Worm (Caenorhabditis elegans): ENCODE results near the gene C35C5.9.

The C35C5.9 gene

DNA sequence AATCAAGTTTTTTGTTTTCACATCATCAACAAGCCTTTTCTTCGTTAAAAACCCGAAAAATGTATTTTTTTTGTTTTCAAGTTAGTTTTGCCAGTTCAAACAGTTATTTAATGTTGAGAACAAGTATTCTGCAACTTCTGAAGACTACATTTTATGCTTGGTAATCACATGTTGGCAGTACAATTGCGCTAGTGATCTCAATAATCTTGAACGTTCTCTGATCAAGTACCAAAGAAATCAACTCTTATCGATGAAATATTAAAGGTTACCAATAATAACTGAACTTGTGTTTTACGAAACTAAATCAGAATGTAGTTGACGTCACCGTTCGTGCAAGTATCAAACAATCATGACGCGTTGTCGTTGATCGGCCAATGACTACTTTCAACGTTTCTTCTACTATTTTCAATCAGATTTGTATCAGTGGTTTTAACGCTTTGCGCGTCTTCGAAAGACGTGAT is 2.8 kb upstream of the C35C5.9 start, which contains the start of gene C35C5.8:
Gene C35C5.8, plus strand, starts transcription at position 51 of the 461 bp plus-strand sequence.
- TF ChIP-seq nhr-12 (tag; optimal IDR thresholded peaks at IDR 0.05) (no peak), lin-13 (tag; optimal IDR thresholded peaks at IDR 0.05) (no peak), mab-5 (tag; optimal IDR thresholded peaks at IDR 0.05) (no peak), bed-3 (GFP tag; optimal IDR thresholded peaks at IDR 0.05) (no peak)

DNA sequence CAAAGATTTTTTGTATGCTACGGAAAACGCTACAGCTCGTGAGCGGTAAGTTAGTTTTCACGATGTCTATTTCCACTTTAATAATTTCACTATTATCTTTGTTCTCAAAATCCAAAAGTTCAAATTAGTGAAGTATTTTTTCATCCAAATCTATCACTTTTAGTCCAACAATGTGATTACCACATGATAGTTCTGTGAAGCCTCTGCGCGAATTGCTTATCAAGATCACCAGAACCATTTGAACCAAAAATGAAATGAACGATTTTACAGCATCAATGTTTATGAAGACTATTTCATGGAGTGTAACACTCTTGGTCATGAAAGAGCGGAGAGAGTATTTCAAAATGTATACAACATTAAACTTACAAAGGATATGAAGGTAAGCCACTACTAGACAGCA is 1.9 kb upstream of the C35C5.9 start:
- TF ChIP-seq zip-8 (tag; optimal IDR thresholded peaks at IDR 0.05) (no peak), lsy-2 (tag; optimal IDR thresholded peaks at IDR 0.05) (no peak), nhr-28 (tag; optimal IDR thresholded peaks at IDR 0.05) (no peak), pha-4 (tag; optimal IDR thresholded peaks at IDR 0.05) (no peak), lin-32 (GFP tag; optimal IDR thresholded peaks at IDR 0.05) (no peak)

DNA sequence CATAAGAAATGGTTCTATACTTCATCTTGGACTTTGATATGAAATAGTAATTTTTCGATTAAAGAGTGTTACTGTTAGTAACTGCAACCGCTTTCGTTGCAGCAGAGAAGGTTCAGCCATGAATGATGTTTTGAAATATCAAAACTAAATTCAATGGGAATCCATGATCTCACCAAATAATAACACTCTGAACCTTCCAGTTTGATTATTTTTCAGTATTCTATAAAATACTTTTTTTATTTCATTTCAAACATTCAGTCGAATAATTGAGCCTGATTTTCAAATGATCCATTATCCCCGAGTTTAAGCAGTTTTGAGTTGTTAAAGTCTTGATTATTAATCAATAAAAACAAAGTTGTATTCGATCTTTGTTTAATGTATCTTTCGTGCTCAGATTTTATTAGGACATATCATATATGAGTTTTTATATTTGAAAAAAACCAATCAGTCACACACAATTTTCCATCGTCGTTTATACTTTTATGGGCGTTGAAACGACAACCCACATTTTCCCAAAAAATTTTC is 934 bp downstream of the C35C5.9 start, which contains the start of gene gcp-2.2:
Gene gcp-2.2, plus strand, starts transcription at position 475 of the 525 bp plus-strand sequence.
- no peak for TF ChIP-seq ztf-11 (tag; optimal IDR thresholded peaks at IDR 0.05)
- no peak for TF ChIP-seq unc-120 (tag; optimal IDR thresholded peaks at IDR 0.05; ENCODE audit: poor library complexity, severe bottlenecking)
- no peak for TF ChIP-seq elt-3 (tag; optimal IDR thresholded peaks at IDR 0.05)
- TF ChIP-seq ces-1 (GFP tag; optimal IDR thresholded peaks at IDR 0.05) = no peak
- TF ChIP-seq pha-4 (tag; optimal IDR thresholded peaks at IDR 0.05) = no peak
- no peak for TF ChIP-seq nhr-237 (tag; optimal IDR thresholded peaks at IDR 0.05)
- no peak for TF ChIP-seq nhr-76 (tag; optimal IDR thresholded peaks at IDR 0.05)
- TF ChIP-seq lsy-2 (tag; optimal IDR thresholded peaks at IDR 0.05) = no peak
- no peak for TF ChIP-seq ceh-39 (tag; optimal IDR thresholded peaks at IDR 0.05)
- TF ChIP-seq hlh-1 (tag; optimal IDR thresholded peaks at IDR 0.05) = no peak
- no peak for TF ChIP-seq ceh-43 (GFP tag; optimal IDR thresholded peaks at IDR 0.05)
- TF ChIP-seq zip-8 (tag; optimal IDR thresholded peaks at IDR 0.05) = no peak
- no peak for TF ChIP-seq mab-5 (tag; optimal IDR thresholded peaks at IDR 0.05)
- no peak for TF ChIP-seq nhr-2 (tag; optimal IDR thresholded peaks at IDR 0.05)
- no peak for TF ChIP-seq blmp-1 (tag; optimal IDR thresholded peaks at IDR 0.05)

DNA sequence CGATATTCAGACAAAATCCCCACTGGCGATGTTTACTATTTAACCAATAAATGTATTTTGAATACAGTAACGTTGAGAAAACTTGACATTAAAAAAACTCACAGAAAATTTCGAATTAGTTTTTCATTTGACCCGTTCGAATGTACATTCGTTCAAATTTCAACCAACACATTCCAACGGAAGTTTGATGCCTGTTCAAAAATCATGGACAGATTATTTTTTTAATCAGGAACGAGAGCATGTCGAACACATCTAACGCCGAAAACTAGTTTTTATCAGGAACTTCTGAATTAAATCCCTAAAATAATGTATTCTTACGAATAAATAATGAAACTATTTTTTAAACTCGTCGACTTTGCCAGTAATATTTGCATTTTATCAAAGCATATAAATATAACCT is 5.3 kb downstream of the C35C5.9 start:
- TF ChIP-seq zip-8 (tag; optimal IDR thresholded peaks at IDR 0.05) = no peak
- TF ChIP-seq snpc-4 (tag; optimal IDR thresholded peaks at IDR 0.05) = no peak
- no peak for TF ChIP-seq nhr-76 (tag; optimal IDR thresholded peaks at IDR 0.05)
- no peak for TF ChIP-seq mep-1 (tag; optimal IDR thresholded peaks at IDR 0.05)
- no peak for TF ChIP-seq ztf-11 (tag; optimal IDR thresholded peaks at IDR 0.05)
- no peak for TF ChIP-seq hlh-1 (tag; optimal IDR thresholded peaks at IDR 0.05)
- no peak for TF ChIP-seq mab-5 (tag; optimal IDR thresholded peaks at IDR 0.05)
- TF ChIP-seq ceh-83 (GFP tag; optimal IDR thresholded peaks at IDR 0.05) = no peak
- TF ChIP-seq ceh-39 (tag; optimal IDR thresholded peaks at IDR 0.05) = no peak
- TF ChIP-seq bed-3 (GFP tag; optimal IDR thresholded peaks at IDR 0.05) = no peak
- TF ChIP-seq lin-32 (GFP tag; optimal IDR thresholded peaks at IDR 0.05) = no peak
- TF ChIP-seq blmp-1 (tag; optimal IDR thresholded peaks at IDR 0.05) = no peak
- no peak for TF ChIP-seq nhr-28 (tag; optimal IDR thresholded peaks at IDR 0.05)
- TF ChIP-seq unc-120 (tag; optimal IDR thresholded peaks at IDR 0.05; ENCODE audit: poor library complexity, severe bottlenecking) = no peak
- no peak for TF ChIP-seq drap-1 (GFP tag; optimal IDR thresholded peaks at IDR 0.05)
- no peak for TF ChIP-seq elt-1 (tag; optimal IDR thresholded peaks at IDR 0.05; ENCODE audit: borderline replicate concordance, insufficient read depth)
- TF ChIP-seq lsy-2 (tag; optimal IDR thresholded peaks at IDR 0.05) = no peak
- no peak for TF ChIP-seq lin-13 (tag; optimal IDR thresholded peaks at IDR 0.05)
- no peak for TF ChIP-seq sptf-1 (tag; optimal IDR thresholded peaks at IDR 0.05)

DNA sequence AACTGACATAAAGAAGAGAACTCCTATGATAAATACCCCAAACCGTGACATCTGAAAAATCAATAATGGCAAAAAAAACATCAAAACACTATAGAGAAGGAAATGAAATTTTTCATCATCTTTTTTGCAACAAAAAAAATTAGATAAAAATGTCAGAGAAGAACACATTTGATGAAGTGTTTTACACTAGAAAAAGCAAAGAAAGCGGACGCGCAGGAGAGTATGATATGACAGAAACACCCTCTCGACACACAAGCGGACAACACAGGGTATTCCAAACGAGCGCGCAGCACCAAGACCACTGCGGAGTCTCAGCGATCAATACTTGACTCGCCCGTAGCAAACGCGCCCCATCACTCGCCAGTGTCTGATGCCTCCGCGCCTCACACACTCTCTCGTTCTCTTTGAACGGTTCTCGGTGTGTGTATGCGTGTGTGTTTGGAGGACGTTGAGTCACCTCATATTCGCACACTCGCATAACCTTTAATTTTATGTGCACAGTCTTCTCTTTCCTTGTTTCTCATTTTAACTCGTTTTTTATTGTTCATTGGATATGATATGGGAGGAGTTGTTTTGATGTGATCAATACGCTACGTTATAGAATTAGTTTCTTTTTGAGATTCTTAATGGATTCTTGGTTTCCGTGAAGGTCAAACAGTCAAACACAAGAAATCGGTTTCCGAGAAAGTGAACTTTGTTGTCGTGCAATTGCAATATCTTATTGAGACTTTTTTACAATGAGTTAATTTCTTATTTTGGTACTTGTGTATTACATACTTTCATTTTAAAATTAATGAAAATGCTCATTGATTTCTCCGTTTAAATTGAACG is 10.3 kb downstream of the C35C5.9 start, which contains the start of gene selt-1.1:
Gene selt-1.1, minus strand, starts transcription at position 51 of the 831 bp plus-strand sequence.
- TF ChIP-seq nhr-2 (tag; optimal IDR thresholded peaks at IDR 0.05) = peak; percentile 57
- TF ChIP-seq tbx-8 (GFP tag; optimal IDR thresholded peaks at IDR 0.05) = no peak
- TF ChIP-seq sem-2 (GFP tag; optimal IDR thresholded peaks at IDR 0.05) = no peak
- no peak for TF ChIP-seq ces-1 (GFP tag; optimal IDR thresholded peaks at IDR 0.05)
- TF ChIP-seq unc-120 (tag; optimal IDR thresholded peaks at IDR 0.05; ENCODE audit: poor library complexity, severe bottlenecking) = peak; percentile 70
- no peak for TF ChIP-seq zip-8 (tag; optimal IDR thresholded peaks at IDR 0.05)
- peak; percentile 59 for TF ChIP-seq ceh-83 (GFP tag; optimal IDR thresholded peaks at IDR 0.05)
- TF ChIP-seq nhr-12 (tag; optimal IDR thresholded peaks at IDR 0.05) = no peak
- peak; percentile 4 for TF ChIP-seq cnd-1 (tag; optimal IDR thresholded peaks at IDR 0.05)
- peak; percentile 36 for TF ChIP-seq unc-62 (GFP tag; optimal IDR thresholded peaks at IDR 0.05)
- no peak for TF ChIP-seq ceh-39 (tag; optimal IDR thresholded peaks at IDR 0.05)
- peak; percentile 9 for TF ChIP-seq mep-1 (tag; optimal IDR thresholded peaks at IDR 0.05)
- peak; percentile 14 for TF ChIP-seq drap-1 (GFP tag; optimal IDR thresholded peaks at IDR 0.05)
- no peak for TF ChIP-seq M03D4.4 (tag; optimal IDR thresholded peaks at IDR 0.05)
- no peak for TF ChIP-seq mls-2 (tag; optimal IDR thresholded peaks at IDR 0.05)
- TF ChIP-seq hlh-1 (tag; optimal IDR thresholded peaks at IDR 0.05) = peak; percentile 38
- peak; percentile 82 for TF ChIP-seq pha-4 (tag; optimal IDR thresholded peaks at IDR 0.05)
- peak; percentile 13 for TF ChIP-seq nhr-237 (tag; optimal IDR thresholded peaks at IDR 0.05)

Data from whole organism, mixed stage, embryonic.